Fruit fly (Drosophila melanogaster) whole organism, larva: ENCODE results near the gene nuf.
A peak's percentile ranks its signal among the peaks of the same experiment; 100 is the strongest.

ENCODE experiments used
- noc ChIP-seq: fragments of 200-800 bp; sonication (Bioruptor generic); optimal IDR thresholded peaks from 3 replicates; lab custom pipeline; 2019; ENCODE audit warnings: missing biosample characterization, mild to moderate bottlenecking, missing genetic modification characterization, moderate library complexity

nuf gene

dm6 chr3L:14211616-14212015, 20.9 kb downstream of the nuf start:
- no peak for TF ChIP-seq noc (tag; lab: Kevin White, UChicago)

- no peak for TF ChIP-seq noc (tag; lab: Kevin White, UChicago)
Measured at dm6 chr3L:14212300-14212893, 21.7 kb downstream of the nuf start.

- TF ChIP-seq noc (tag; lab: Kevin White, UChicago): no peak
Measured at dm6 chr3L:14216140-14216539, 25.5 kb downstream of the nuf start.

dm6 chr3L:14217677-14218254, 27.1 kb downstream of the nuf start, which contains the start of gene CG7768:
Gene CG7768, plus strand, starts transcription at chr3L:14218204.
- peak; percentile 88 for TF ChIP-seq noc (tag; lab: Kevin White, UChicago)

- no peak for TF ChIP-seq noc (tag; lab: Kevin White, UChicago)
Measured at dm6 chr3L:14219422-14219853, 28.8 kb downstream of the nuf start.

dm6 chr3L:14220611-14221497, 30.2 kb downstream of the nuf start:
- TF ChIP-seq noc (tag; lab: Kevin White, UChicago): no peak

dm6 chr3L:14222199-14222598, 31.5 kb downstream of the nuf start:
- TF ChIP-seq noc (tag; lab: Kevin White, UChicago): no peak

- no peak for TF ChIP-seq noc (tag; lab: Kevin White, UChicago)
Measured at dm6 chr3L:14223450-14223849, 32.8 kb downstream of the nuf start.

- TF ChIP-seq noc (tag; lab: Kevin White, UChicago): no peak
Measured at dm6 chr3L:14229069-14229468, 38.4 kb downstream of the nuf start.

dm6 chr3L:14229481-14229880, 38.8 kb downstream of the nuf start:
- no peak for TF ChIP-seq noc (tag; lab: Kevin White, UChicago)

- no peak for TF ChIP-seq noc (tag; lab: Kevin White, UChicago)
Measured at dm6 chr3L:14233169-14233568, 42.5 kb downstream of the nuf start, which contains the start of gene CG7924. Gene CG7924, plus strand, starts transcription at chr3L:14233469.

- no peak for TF ChIP-seq noc (tag; lab: Kevin White, UChicago)
Measured at dm6 chr3L:14235820-14236219, 45.1 kb downstream of the nuf start, which contains the start of gene CG34244. Gene CG34244, minus strand, starts transcription at chr3L:14235941.

dm6 chr3L:14236335-14236734, 45.7 kb downstream of the nuf start, which contains the start of gene CG7906:
Gene CG7906, plus strand, starts transcription at chr3L:14236635.
- no peak for TF ChIP-seq noc (tag; lab: Kevin White, UChicago)

dm6 chr3L:14239325-14239724, 48.7 kb downstream of the nuf start:
- no peak for TF ChIP-seq noc (tag; lab: Kevin White, UChicago)

- TF ChIP-seq noc (tag; lab: Kevin White, UChicago): no peak
Measured at dm6 chr3L:14241065-14241464, 50.4 kb downstream of the nuf start.

dm6 chr3L:14253455-14253854, 62.8 kb downstream of the nuf start:
- no peak for TF ChIP-seq noc (tag; lab: Kevin White, UChicago)
